Worm (Caenorhabditis elegans): ENCODE data around the gene gpa-2.

ce11 chrV:8409594-8409993, 38.8 kb downstream of the gpa-2 start:
- TF ChIP-seq ZK546.5 (tag; optimal IDR thresholded peaks at IDR 0.05) = no peak
- no peak for TF ChIP-seq nhr-23 (tag; optimal IDR thresholded peaks at IDR 0.05)
- no peak for TF ChIP-seq F13H6.1 (tag; optimal IDR thresholded peaks at IDR 0.05)
- no peak for TF ChIP-seq lin-13 (GFP tag; optimal IDR thresholded peaks at IDR 0.05)
- no peak for TF ChIP-seq ztf-11 (tag; optimal IDR thresholded peaks at IDR 0.05)
- TF ChIP-seq ceh-82 (tag; optimal IDR thresholded peaks at IDR 0.05) = no peak
- no peak for TF ChIP-seq peb-1 (tag; optimal IDR thresholded peaks at IDR 0.05)
- TF ChIP-seq mbf-1 (tag; optimal IDR thresholded peaks at IDR 0.05) = no peak
- no peak for TF ChIP-seq mdl-1 (tag; optimal IDR thresholded peaks at IDR 0.05)
- no peak for TF ChIP-seq alr-1 (tag; optimal IDR thresholded peaks at IDR 0.05)
- TF ChIP-seq aly-2 (tag; optimal IDR thresholded peaks at IDR 0.05) = no peak
- TF ChIP-seq nhr-237 (tag; optimal IDR thresholded peaks at IDR 0.05) = no peak
- TF ChIP-seq lin-39 (tag; optimal IDR thresholded peaks at IDR 0.05) = no peak
